Fruit fly (Drosophila melanogaster) whole organism, embryonic: ENCODE data around the gene Cht5.

Experiments used
- Adf1 ChIP-seq: fragments of 200-800 bp; sonication (Bioruptor generic); IDR thresholded peaks from 2 replicates; pipeline ENCODE4 v1.3.6; 2022; ENCODE audit warnings: missing biosample characterization, missing genetic modification characterization
- Atf-2 ChIP-seq: fragments of 200-800 bp; sonication (Bioruptor generic); optimal IDR thresholded peaks from 2 replicates; lab custom pipeline; 2016; ENCODE audit warnings: missing biosample characterization, missing genetic modification characterization
- Blimp-1 ChIP-seq: fragments of 200-800 bp; sonication (Bioruptor generic); optimal IDR thresholded peaks from 3 replicates; lab custom pipeline; 2018; ENCODE audit warnings: missing biosample characterization, missing genetic modification characterization, mild to moderate bottlenecking, moderate library complexity, missing genetic modification reagents
- CG10147 ChIP-seq: fragments of 200-800 bp; sonication (Bioruptor generic); optimal IDR thresholded peaks from 2 replicates; lab custom pipeline; 2019; ENCODE audit warnings: missing biosample characterization, mild to moderate bottlenecking, missing genetic modification characterization, moderate library complexity
- CG10274 ChIP-seq: fragments of 200-800 bp; sonication (Bioruptor generic); optimal IDR thresholded peaks from 3 replicates; lab custom pipeline; 2017; ENCODE audit warnings: missing biosample characterization, mild to moderate bottlenecking, missing genetic modification characterization
- CG10565 ChIP-seq: fragments of 200-800 bp; sonication (Bioruptor generic); optimal IDR thresholded peaks from 3 replicates; lab custom pipeline; 2016; ENCODE audit warnings: missing biosample characterization, mild to moderate bottlenecking, missing genetic modification characterization
- CG11085 ChIP-seq: fragments of 200-800 bp; sonication (Bioruptor generic); IDR thresholded peaks from 2 replicates; pipeline ENCODE4 v1.3.6; 2022; ENCODE audit warnings: missing biosample characterization, missing genetic modification characterization
- CG13775 ChIP-seq: fragments of 200-800 bp; sonication (Bioruptor generic); optimal IDR thresholded peaks from 3 replicates; lab custom pipeline; 2017; ENCODE audit warnings: missing biosample characterization, mild to moderate bottlenecking, missing genetic modification characterization
- CG16815 ChIP-seq: fragments of 200-800 bp; sonication (Bioruptor generic); optimal IDR thresholded peaks from 3 replicates; lab custom pipeline; 2017; ENCODE audit warnings: missing biosample characterization, mild to moderate bottlenecking, missing genetic modification characterization
- CG17328 ChIP-seq: fragments of 200-800 bp; sonication (Bioruptor generic); IDR thresholded peaks from 2 replicates; pipeline ENCODE4 v1.3.6; 2022; ENCODE audit warnings: missing biosample characterization, missing genetic modification characterization
- CG17568 ChIP-seq: fragments of 200-800 bp; sonication (Bioruptor generic); optimal IDR thresholded peaks from 2 replicates; lab custom pipeline; 2018; ENCODE audit warnings: missing biosample characterization, mild to moderate bottlenecking, missing genetic modification characterization, moderate library complexity
- CG18011 ChIP-seq: fragments of 200-800 bp; sonication (Bioruptor generic); optimal IDR thresholded peaks from 2 replicates; lab custom pipeline; 2017; ENCODE audit warnings: missing biosample characterization, missing genetic modification characterization, mild to moderate bottlenecking, moderate library complexity, missing genotype
- CG1832 ChIP-seq: fragments of 200-800 bp; sonication (Bioruptor generic); optimal IDR thresholded peaks from 2 replicates; lab custom pipeline; 2017; ENCODE audit warnings: missing biosample characterization, mild to moderate bottlenecking, missing genetic modification characterization, inconsistent platforms
- CG2116 ChIP-seq: fragments of 200-800 bp; sonication (Bioruptor generic); optimal IDR thresholded peaks from 3 replicates; lab custom pipeline; 2018; ENCODE audit warnings: missing biosample characterization, mild to moderate bottlenecking, missing genetic modification characterization
- CG31441 ChIP-seq: fragments of 200-800 bp; sonication (Bioruptor generic); IDR thresholded peaks from 2 replicates; pipeline ENCODE4 v1.3.6; 2022; ENCODE audit warnings: missing biosample characterization, missing genetic modification characterization
- CG4282 ChIP-seq: fragments of 200-800 bp; sonication (Bioruptor generic); optimal IDR thresholded peaks from 2 replicates; lab custom pipeline; 2016; ENCODE audit warnings: missing biosample characterization, missing genetic modification characterization
- CG4424 ChIP-seq: fragments of 200-800 bp; sonication (Bioruptor generic); optimal IDR thresholded peaks from 3 replicates; lab custom pipeline; 2016; ENCODE audit warnings: missing biosample characterization, missing genetic modification characterization
- CG6765 ChIP-seq: fragments of 200-800 bp; sonication (Bioruptor generic); optimal IDR thresholded peaks from 3 replicates; lab custom pipeline; 2017; ENCODE audit warnings: missing biosample characterization, mild to moderate bottlenecking, missing genetic modification characterization
- CG6813 ChIP-seq: fragments of 200-800 bp; sonication (Bioruptor generic); optimal IDR thresholded peaks from 2 replicates; lab custom pipeline; 2017; ENCODE audit warnings: missing biosample characterization, missing genetic modification characterization, mild to moderate bottlenecking, moderate library complexity, missing genetic modification reagents
- CG7839 ChIP-seq: fragments of 200-800 bp; sonication (Bioruptor generic); optimal IDR thresholded peaks from 3 replicates; lab custom pipeline; 2018; ENCODE audit warnings: missing biosample characterization, mild to moderate bottlenecking, missing genetic modification characterization, moderate library complexity
- CG8944 ChIP-seq: fragments of 200-800 bp; sonication (Bioruptor generic); optimal IDR thresholded peaks from 3 replicates; lab custom pipeline; 2016; ENCODE audit warnings: missing biosample characterization, missing genetic modification characterization
- CG9215 ChIP-seq: fragments of 200-800 bp; sonication (Bioruptor generic); IDR thresholded peaks from 2 replicates; pipeline ENCODE4 v1.3.6; 2022; ENCODE audit warnings: missing biosample characterization, missing genetic modification characterization
- CG9609 ChIP-seq: fragments of 200-800 bp; sonication (Bioruptor generic); optimal IDR thresholded peaks from 3 replicates; lab custom pipeline; 2016; ENCODE audit warnings: missing biosample characterization, missing genetic modification characterization
- CG9932 ChIP-seq: fragments of 200-800 bp; sonication (Bioruptor generic); IDR thresholded peaks from 2 replicates; pipeline ENCODE4 v1.3.6; 2022; ENCODE audit warnings: missing biosample characterization, missing genetic modification characterization
- CkIIα-i1 ChIP-seq: fragments of 200-800 bp; sonication (Bioruptor generic); IDR thresholded peaks from 2 replicates; pipeline ENCODE4 v1.3.6; 2022; ENCODE audit warnings: missing biosample characterization, missing genetic modification characterization
- Dp ChIP-seq: fragments of 200-800 bp; sonication (Bioruptor generic); optimal IDR thresholded peaks from 2 replicates; lab custom pipeline; 2018; ENCODE audit warnings: missing biosample characterization, mild to moderate bottlenecking, missing genetic modification characterization, moderate library complexity
- Fer3 ChIP-seq: fragments of 200-800 bp; sonication (Bioruptor generic); optimal IDR thresholded peaks from 2 replicates; lab custom pipeline; 2018; ENCODE audit warnings: missing biosample characterization, mild to moderate bottlenecking, missing genetic modification characterization, moderate library complexity
- Hr78 ChIP-seq, 2 experiments: fragments of 200-800 bp in 1 of 2; fragments of >200 bp in 1 of 2; sonication (Bioruptor generic) in 1 of 2; optimal IDR thresholded peaks; 2 replicates each; lab custom pipeline; 2017 to 2019; ENCODE audit warnings: missing biosample characterization in 2 of 2, missing genetic modification characterization in 2 of 2, mild to moderate bottlenecking in 1 of 2, moderate library complexity in 1 of 2
- Lhr ChIP-seq: fragments of 200-800 bp; sonication (Bioruptor generic); optimal IDR thresholded peaks from 3 replicates; lab custom pipeline; 2017; ENCODE audit warnings: mild to moderate bottlenecking, missing biosample characterization, missing genetic modification reagents, missing genetic modification characterization
- Nf-YA ChIP-seq: fragments of 200-800 bp; sonication (Bioruptor generic); IDR thresholded peaks from 2 replicates; pipeline ENCODE4 v1.3.6; 2022; ENCODE audit warnings: missing biosample characterization, missing genetic modification characterization
- Tbp ChIP-seq: fragments of >200 bp; optimal IDR thresholded peaks from 2 replicates; lab custom pipeline; 2018; ENCODE audit warnings: missing biosample characterization, missing genetic modification characterization
- Usf ChIP-seq: fragments of 200-800 bp; sonication (Bioruptor generic); optimal IDR thresholded peaks from 2 replicates; lab custom pipeline; 2017; ENCODE audit warnings: missing genotype, missing biosample characterization, missing genetic modification characterization
- dimm ChIP-seq: fragments of 200-800 bp; sonication (Bioruptor generic); IDR thresholded peaks from 2 replicates; pipeline ENCODE4 v1.3.6; 2022; ENCODE audit warnings: missing biosample characterization, missing genetic modification characterization
- ems ChIP-seq: fragments of 200-800 bp; sonication (Bioruptor generic); optimal IDR thresholded peaks from 3 replicates; lab custom pipeline; 2016; ENCODE audit warnings: missing biosample characterization, missing genetic modification characterization
- esg ChIP-seq: fragments of 200-800 bp; sonication (Bioruptor generic); conservative IDR thresholded peaks from 2 replicates; pipeline ENCODE4 v1.3.6; 2022; ENCODE audit warnings: missing biosample characterization, missing genetic modification characterization
- fd96Cb ChIP-seq: fragments of 200-800 bp; sonication (Bioruptor generic); optimal IDR thresholded peaks from 2 replicates; lab custom pipeline; 2018; ENCODE audit warnings: missing biosample characterization, mild to moderate bottlenecking, missing genetic modification characterization, moderate library complexity
- grau ChIP-seq: fragments of 200-800 bp; optimal IDR thresholded peaks from 3 replicates; lab custom pipeline; 2019; ENCODE audit warnings: missing biosample characterization, mild to moderate bottlenecking, missing genetic modification characterization, moderate library complexity
- hth ChIP-seq: fragments of >200 bp; optimal IDR thresholded peaks from 2 replicates; lab custom pipeline; 2017; ENCODE audit warnings: inconsistent platforms
- kni ChIP-seq: fragments of 200-800 bp; sonication (Bioruptor generic); optimal IDR thresholded peaks from 3 replicates; lab custom pipeline; 2017; ENCODE audit warnings: mild to moderate bottlenecking, missing biosample characterization, missing genetic modification reagents, missing genetic modification characterization
- maf-S ChIP-seq: fragments of 200-800 bp; sonication (Bioruptor generic); optimal IDR thresholded peaks from 2 replicates; lab custom pipeline; 2016; ENCODE audit warnings: missing biosample characterization, missing genetic modification characterization
- nerfin-2 ChIP-seq: fragments of 200-800 bp; sonication (Bioruptor generic); IDR thresholded peaks from 2 replicates; pipeline ENCODE4 v1.3.6; 2022; ENCODE audit warnings: missing biosample characterization, missing genetic modification characterization; ENCODE audit not compliant: partially characterized antibody
- oc ChIP-seq: fragments of 200-800 bp; sonication (Bioruptor generic); optimal IDR thresholded peaks from 2 replicates; lab custom pipeline; 2018; ENCODE audit warnings: missing biosample characterization, mild to moderate bottlenecking, missing genetic modification characterization, moderate library complexity
- org-1 ChIP-seq: fragments of 200-800 bp; sonication (Bioruptor generic); optimal IDR thresholded peaks from 2 replicates; lab custom pipeline; 2017; ENCODE audit warnings: missing biosample characterization, missing genetic modification characterization
- pho ChIP-seq: fragments of 200-800 bp; sonication (Bioruptor generic); optimal IDR thresholded peaks from 2 replicates; lab custom pipeline; 2016; ENCODE audit warnings: missing biosample characterization, missing genetic modification characterization
- pros ChIP-seq: fragments of 200-800 bp; sonication (Bioruptor generic); optimal IDR thresholded peaks from 3 replicates; lab custom pipeline; 2019; ENCODE audit warnings: missing biosample characterization, mild to moderate bottlenecking, missing genetic modification characterization, moderate library complexity
- repo ChIP-seq: fragments of 200-800 bp; sonication (Bioruptor generic); optimal IDR thresholded peaks from 2 replicates; lab custom pipeline; 2016; ENCODE audit warnings: missing biosample characterization, missing genetic modification characterization
- sima ChIP-seq: fragments of 200-800 bp; sonication (Bioruptor generic); optimal IDR thresholded peaks from 2 replicates; lab custom pipeline; 2016; ENCODE audit warnings: missing biosample characterization, missing genetic modification characterization
- sqz ChIP-seq: fragments of 200-800 bp; sonication (Bioruptor generic); optimal IDR thresholded peaks from 3 replicates; lab custom pipeline; 2018; ENCODE audit warnings: missing biosample characterization, mild to moderate bottlenecking, missing genetic modification characterization
- tgo ChIP-seq: fragments of 200-800 bp; sonication (Bioruptor generic); IDR thresholded peaks from 3 replicates; pipeline ENCODE4 v1.3.6; 2022; ENCODE audit warnings: missing biosample characterization, missing genetic modification characterization

Gene Cht5

DNA sequence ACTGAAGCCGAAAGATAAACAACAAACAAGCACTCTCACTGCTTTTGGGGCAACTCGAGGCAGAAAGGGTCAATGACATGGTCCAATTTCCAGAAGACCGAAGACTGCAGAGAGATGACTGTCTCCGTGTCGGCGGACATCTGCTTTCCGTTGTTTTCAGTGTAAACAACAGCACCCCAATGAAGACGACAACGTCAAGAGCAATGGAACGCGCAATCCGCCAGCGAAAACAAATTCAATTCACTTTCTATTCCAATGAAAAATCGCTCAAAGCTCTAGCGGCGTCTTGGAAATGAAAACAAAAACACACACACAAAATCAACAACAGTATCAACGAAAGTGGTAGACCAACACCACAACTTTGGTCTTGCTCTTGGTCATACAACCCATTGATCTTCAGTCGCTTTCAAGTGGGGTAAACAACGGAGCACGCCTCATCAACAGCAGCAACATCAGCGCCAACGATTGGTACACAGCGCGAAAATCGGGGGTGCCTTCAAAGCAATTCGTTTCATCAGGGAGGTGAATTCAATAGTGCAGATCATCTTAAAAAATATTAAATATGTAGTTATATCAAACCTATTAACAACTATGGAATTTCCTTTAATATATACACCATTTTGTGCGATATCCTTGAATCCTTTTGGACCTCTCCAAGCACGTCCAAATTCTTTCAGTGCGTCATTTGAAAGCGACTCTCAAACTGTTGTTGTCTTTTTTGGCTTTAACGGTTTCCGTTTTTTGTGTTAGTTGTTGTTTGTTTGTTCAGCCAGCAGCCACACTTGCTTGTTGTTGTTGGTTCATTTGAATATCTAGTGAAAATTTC is 50.3 kb downstream of the Cht5 start (continued):
- TF ChIP-seq CG2116 (GFP tag; lab: Kevin White, UChicago) (no peak), Tbp (GFP tag; lab: Kevin White, UChicago) (no peak), CG31441 (GFP tag; lab: Robert Waterston, UW) (peak; percentile 72), CG6765 (GFP tag; lab: Kevin White, UChicago) (no peak), ems (GFP tag; lab: Kevin White, UChicago) (no peak), repo (GFP tag; lab: Kevin White, UChicago) (no peak), CG7839 (peak; percentile 82), Dp (GFP tag; lab: Kevin White, UChicago) (no peak), CG10147 (GFP tag; lab: Kevin White, UChicago) (no peak), fd96Cb (peak; percentile 77), Nf-YA (no peak), esg (GFP tag; lab: Robert Waterston, UW) (peak; percentile 39), CG10274 (GFP tag; lab: Kevin White, UChicago) (no peak), grau (tag; lab: Kevin White, UChicago) (peak; percentile 72), CG10565 (GFP tag; lab: Kevin White, UChicago) (no peak), CG9215 (peak; percentile 28; the same call in 1 of the 2 replicates), Lhr (GFP tag; lab: Kevin White, UChicago) (peak; percentile 35), CG16815 (GFP tag; lab: Kevin White, UChicago) (no peak), sima (GFP tag; lab: Kevin White, UChicago) (no peak), Adf1 (GFP tag; lab: Robert Waterston, UW) (no peak), Blimp-1 (GFP tag; lab: Kevin White, UChicago) (peak; percentile 99), CG6813 (no peak), tgo (GFP tag; lab: Robert Waterston, UW) (peak; percentile 65; the same call in 2 of the 3 replicates), dimm (no peak), CG9932 (no peak), CG18011 (GFP tag; lab: Kevin White, UChicago) (no peak), sqz (peak; percentile 33), Usf (GFP tag; lab: Kevin White, UChicago) (peak; percentile 7), kni (GFP tag; lab: Kevin White, UChicago) (peak; percentile 96), org-1 (GFP tag; lab: Kevin White, UChicago) (peak; percentile 62), CkIIα-i1 (GFP tag; lab: Robert Waterston, UW) (no peak), oc (tag; lab: Kevin White, UChicago) (peak; percentile 79), CG17568 (no peak), pros (GFP tag; lab: Kevin White, UChicago) (peak; percentile 87), CG1832 (GFP tag; lab: Kevin White, UChicago) (no peak), Hr78 (GFP tag; optimal IDR thresholded peaks at IDR 0.05; lab: Kevin White, UChicago) (peak in 1 of 2 experiments; percentile 52), CG17328 (peak; percentile 31), maf-S (GFP tag; lab: Kevin White, UChicago) (no peak), CG4282 (GFP tag; lab: Kevin White, UChicago) (no peak), nerfin-2 (no peak), CG11085 (no peak), hth (lab: Kevin White, UChicago) (no peak), CG8944 (GFP tag; lab: Kevin White, UChicago) (peak; percentile 32), CG4424 (GFP tag; lab: Kevin White, UChicago) (peak; percentile 65), Atf-2 (GFP tag; lab: Kevin White, UChicago) (no peak), Fer3 (peak; percentile 5), CG13775 (GFP tag; lab: Kevin White, UChicago) (peak; percentile 24), pho (no peak), CG9609 (no peak)
